Worm (Caenorhabditis elegans): Measurements from ENCODE around the gene srbc-78.

Gene srbc-78

DNA sequence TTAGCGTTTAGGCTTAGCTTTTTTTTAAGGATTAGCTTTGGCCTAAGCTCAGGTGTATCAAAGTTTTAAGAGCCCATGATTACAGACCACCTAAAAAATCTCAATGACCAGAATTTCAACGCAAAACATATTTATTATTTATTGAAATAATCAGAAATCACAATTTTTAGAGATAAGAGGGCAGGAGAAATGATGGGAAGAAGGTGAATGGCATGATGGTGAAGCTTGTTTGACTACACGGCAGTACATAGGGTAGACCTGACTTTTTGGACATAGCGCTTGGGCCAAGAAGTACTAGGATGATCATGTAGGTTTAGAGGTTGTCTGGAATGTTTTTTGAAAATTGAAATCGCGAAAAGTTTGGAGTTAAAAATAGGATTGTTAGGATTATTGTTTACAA, 10.6 kb upstream of the srbc-78 start:
- no peak for TF ChIP-seq bed-3 (GFP tag; optimal IDR thresholded peaks at IDR 0.05)
- no peak for TF ChIP-seq elt-3 (tag; optimal IDR thresholded peaks at IDR 0.05)
- no peak for TF ChIP-seq ztf-11 (tag; optimal IDR thresholded peaks at IDR 0.05)
- no peak for TF ChIP-seq drap-1 (GFP tag; optimal IDR thresholded peaks at IDR 0.05)
- no peak for TF ChIP-seq sptf-1 (tag; optimal IDR thresholded peaks at IDR 0.05)
- TF ChIP-seq unc-39 (tag; optimal IDR thresholded peaks at IDR 0.05) = no peak

ce11 chrV:20498980-20499379, 10.0 kb upstream of the srbc-78 start, which contains the start of gene dct-16:
TSS of gene dct-16 (minus strand) at chrV:20499057.
- TF ChIP-seq ceh-39 (tag; optimal IDR thresholded peaks at IDR 0.05) = no peak

- TF ChIP-seq bed-3 (GFP tag; optimal IDR thresholded peaks at IDR 0.05) = no peak
- TF ChIP-seq snpc-4 (tag; optimal IDR thresholded peaks at IDR 0.05) = no peak
- TF ChIP-seq zip-8 (tag; optimal IDR thresholded peaks at IDR 0.05) = no peak
- TF ChIP-seq unc-39 (tag; optimal IDR thresholded peaks at IDR 0.05) = no peak
- TF ChIP-seq ceh-43 (GFP tag; optimal IDR thresholded peaks at IDR 0.05) = no peak
- no peak for TF ChIP-seq flh-1 (GFP tag; optimal IDR thresholded peaks at IDR 0.05)
- no peak for TF ChIP-seq unc-120 (tag; optimal IDR thresholded peaks at IDR 0.05; ENCODE audit: poor library complexity, severe bottlenecking)
- no peak for TF ChIP-seq lsy-2 (tag; optimal IDR thresholded peaks at IDR 0.05)
- TF ChIP-seq nhr-28 (tag; optimal IDR thresholded peaks at IDR 0.05) = no peak
- no peak for TF ChIP-seq sem-2 (GFP tag; optimal IDR thresholded peaks at IDR 0.05)
- no peak for TF ChIP-seq nhr-237 (tag; optimal IDR thresholded peaks at IDR 0.05)
- TF ChIP-seq nhr-12 (tag; optimal IDR thresholded peaks at IDR 0.05) = no peak
These were observed 8.5 kb upstream of the srbc-78 start for ce11 chrV:20497537-20497936.

ce11 chrV:20493271-20494231, 4.5 kb upstream of the srbc-78 start, which contains the start of gene B0250.5:
TSS of gene B0250.5 (plus strand) at chrV:20493924.
- TF ChIP-seq ces-1 (GFP tag; optimal IDR thresholded peaks at IDR 0.05) = peak; percentile 22
- peak; percentile 16 for TF ChIP-seq mep-1 (tag; optimal IDR thresholded peaks at IDR 0.05)
- TF ChIP-seq ztf-11 (tag; optimal IDR thresholded peaks at IDR 0.05) = no peak
- no peak for TF ChIP-seq elt-3 (tag; optimal IDR thresholded peaks at IDR 0.05)
- TF ChIP-seq pha-4 (tag; optimal IDR thresholded peaks at IDR 0.05) = no peak

- TF ChIP-seq nhr-237 (tag; optimal IDR thresholded peaks at IDR 0.05) (no peak), mep-1 (tag; optimal IDR thresholded peaks at IDR 0.05) (no peak), unc-62 (GFP tag; optimal IDR thresholded peaks at IDR 0.05) (no peak), nhr-2 (tag; optimal IDR thresholded peaks at IDR 0.05) (no peak), unc-39 (tag; optimal IDR thresholded peaks at IDR 0.05) (no peak), sem-2 (GFP tag; optimal IDR thresholded peaks at IDR 0.05) (no peak)
These were observed 3.4 kb upstream of the srbc-78 start, which contains the start of gene srbc-79 for ce11 chrV:20492385-20492784. TSS of gene srbc-79 (minus strand) at chrV:20492485.

- TF ChIP-seq nhr-76 (tag; optimal IDR thresholded peaks at IDR 0.05) = no peak
- TF ChIP-seq unc-120 (tag; optimal IDR thresholded peaks at IDR 0.05; ENCODE audit: poor library complexity, severe bottlenecking) = peak; percentile 7
- TF ChIP-seq elt-3 (tag; optimal IDR thresholded peaks at IDR 0.05) = no peak
- TF ChIP-seq nhr-12 (tag; optimal IDR thresholded peaks at IDR 0.05) = no peak
- TF ChIP-seq flh-1 (GFP tag; optimal IDR thresholded peaks at IDR 0.05) = no peak
- no peak for TF ChIP-seq nhr-28 (tag; optimal IDR thresholded peaks at IDR 0.05)
- TF ChIP-seq ces-1 (GFP tag; optimal IDR thresholded peaks at IDR 0.05) = peak; percentile 34
- TF ChIP-seq bed-3 (GFP tag; optimal IDR thresholded peaks at IDR 0.05) = no peak
- TF ChIP-seq unc-39 (tag; optimal IDR thresholded peaks at IDR 0.05) = no peak
- TF ChIP-seq unc-62 (GFP tag; optimal IDR thresholded peaks at IDR 0.05) = no peak
- no peak for TF ChIP-seq drap-1 (GFP tag; optimal IDR thresholded peaks at IDR 0.05)
- TF ChIP-seq nhr-2 (tag; optimal IDR thresholded peaks at IDR 0.05) = no peak
- no peak for TF ChIP-seq ham-2 (GFP tag; optimal IDR thresholded peaks at IDR 0.05)
- TF ChIP-seq pha-4 (tag; optimal IDR thresholded peaks at IDR 0.05) = no peak
- TF ChIP-seq tbx-8 (GFP tag; optimal IDR thresholded peaks at IDR 0.05) = no peak
- TF ChIP-seq lin-32 (GFP tag; optimal IDR thresholded peaks at IDR 0.05) = no peak
- TF ChIP-seq ceh-83 (GFP tag; optimal IDR thresholded peaks at IDR 0.05) = no peak
- no peak for TF ChIP-seq sptf-1 (tag; optimal IDR thresholded peaks at IDR 0.05)
- TF ChIP-seq mls-2 (tag; optimal IDR thresholded peaks at IDR 0.05) = no peak
- TF ChIP-seq hlh-1 (tag; optimal IDR thresholded peaks at IDR 0.05) = peak; percentile 7
- TF ChIP-seq ztf-11 (tag; optimal IDR thresholded peaks at IDR 0.05) = no peak
- TF ChIP-seq cnd-1 (tag; optimal IDR thresholded peaks at IDR 0.05) = no peak
These were observed 2.5 kb downstream of the srbc-78 start for ce11 chrV:20486549-20486948.

All from whole organism, mixed stage, embryonic.